Worm (Caenorhabditis elegans): Measurements from ENCODE around the gene ZK262.20.

DNA sequence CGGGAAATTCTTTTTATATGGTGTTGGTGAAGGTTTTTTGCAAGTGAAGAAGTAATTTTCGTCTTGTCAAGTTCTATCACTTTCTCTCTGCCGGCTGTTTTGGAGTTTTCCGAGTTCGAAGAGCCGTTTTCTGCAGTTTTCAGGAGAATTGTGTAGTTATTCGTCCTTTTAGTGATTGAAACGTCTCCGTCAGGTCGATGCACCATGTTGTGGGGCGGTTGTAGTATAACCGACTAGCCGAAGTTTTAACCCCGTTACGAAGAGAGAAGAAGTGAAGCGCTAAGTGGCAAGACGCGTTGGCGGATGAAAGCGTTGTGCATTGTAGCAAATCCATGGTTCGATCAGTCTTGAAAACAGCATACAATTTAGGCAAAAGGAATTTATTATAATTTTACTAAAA, 32.1 kb downstream of the ZK262.20 start:
- no peak for TF ChIP-seq scrt-1 (GFP tag; IDR thresholded peaks at IDR 0.05)
- no peak for TF ChIP-seq ama-1 (optimal IDR thresholded peaks at IDR 0.05)
- no peak for TF ChIP-seq tbx-11 (GFP tag; IDR thresholded peaks at IDR 0.05)
- TF ChIP-seq tra-4 (tag; optimal IDR thresholded peaks at IDR 0.05), result no peak
- no peak for TF ChIP-seq pes-1 (GFP tag; IDR thresholded peaks at IDR 0.05)
- TF ChIP-seq F13C5.2 (tag; optimal IDR thresholded peaks at IDR 0.05), result no peak
- TF ChIP-seq aly-1 (tag; optimal IDR thresholded peaks at IDR 0.05), result no peak
- no peak for TF ChIP-seq sea-1 (GFP tag; conservative IDR thresholded peaks at IDR 0.05)
- no peak for TF ChIP-seq flt-1 (GFP tag; IDR thresholded peaks at IDR 0.05)
- TF ChIP-seq tbx-37 (GFP tag; conservative IDR thresholded peaks at IDR 0.05), result no peak
- no peak for TF ChIP-seq hmbx-1 (tag; optimal IDR thresholded peaks at IDR 0.05)
- TF ChIP-seq B0310.2 (tag; optimal IDR thresholded peaks at IDR 0.05), result no peak

Data from whole organism, early embryonic.